Worm (Caenorhabditis elegans) whole organism, mixed stage, embryonic: ENCODE measurements around the gene Y17D7B.10.

Experiments used
- lsy-2 ChIP-seq: fragments of 150-350 bp; optimal IDR thresholded peaks from 2 replicates; lab custom pipeline; 2014; ENCODE audit warnings: missing biosample characterization, missing genetic modification characterization
- mep-1 ChIP-seq: fragments of 150-350 bp; optimal IDR thresholded peaks from 2 replicates; lab custom pipeline; 2017; ENCODE audit warnings: missing biosample characterization, missing genetic modification reagents, missing genetic modification characterization, inconsistent platforms
- nhr-237 ChIP-seq: fragments of 150-350 bp; optimal IDR thresholded peaks from 2 replicates; lab custom pipeline; 2014; ENCODE audit warnings: missing biosample characterization, missing genetic modification characterization
- nhr-28 ChIP-seq: fragments of 150-350 bp; optimal IDR thresholded peaks from 2 replicates; lab custom pipeline; 2014; ENCODE audit warnings: missing biosample characterization, missing genetic modification characterization
- pha-4 ChIP-seq: fragments of 150-350 bp; optimal IDR thresholded peaks from 2 replicates; lab custom pipeline; 2018; ENCODE audit warnings: missing biosample characterization, missing genetic modification reagents, missing genetic modification characterization
- sem-2 ChIP-seq: fragments of 200-800 bp; sonication (Bioruptor generic); optimal IDR thresholded peaks from 2 replicates; lab custom pipeline; 2018; ENCODE audit warnings: mild to moderate bottlenecking, missing genetic modification characterization, missing compliant biosample characterization
- snpc-4 ChIP-seq: fragments of 150-350 bp; optimal IDR thresholded peaks from 2 replicates; lab custom pipeline; 2014; ENCODE audit warnings: missing biosample characterization, missing genetic modification characterization
- sptf-1 ChIP-seq: sonication (generic microtip); optimal IDR thresholded peaks from 2 replicates; lab custom pipeline; 2017; ENCODE audit warnings: mild to moderate bottlenecking, missing genetic modification characterization, moderate library complexity, missing compliant biosample characterization

ce11 chrV:18811360-18811759 is 27.8 kb downstream of the Y17D7B.10 start, which contains the start of gene C54E10.7:
- TF ChIP-seq mep-1: no peak
- no peak for TF ChIP-seq lsy-2 (tag; lab: Kevin White, UChicago)
- TF ChIP-seq nhr-28 (tag; lab: Kevin White, UChicago): no peak
- TF ChIP-seq snpc-4: no peak
- TF ChIP-seq sptf-1 (tag; lab: Kevin White, UChicago): no peak
- TF ChIP-seq nhr-237 (tag; lab: Kevin White, UChicago): no peak
- TF ChIP-seq pha-4 (tag; lab: Kevin White, UChicago): no peak
- TF ChIP-seq sem-2 (GFP tag; lab: Kevin White, UChicago): no peak
